Fruit fly (Drosophila melanogaster): Measurements from ENCODE around the gene CG42780.

CG42780 gene

dm6 chrX:7323649-7324511, 8.1 kb downstream of the CG42780 start, which contains the start of the genes Atg5 and Dok (continued):
- TF ChIP-seq tup (GFP tag; optimal IDR thresholded peaks at IDR 0.05): no peak
- no peak for TF ChIP-seq lbe (GFP tag; optimal IDR thresholded peaks at IDR 0.05)
- peak; percentile 43 for TF ChIP-seq CG15514 (GFP tag; optimal IDR thresholded peaks at IDR 0.05)
- TF ChIP-seq CG3065 (GFP tag; optimal IDR thresholded peaks at IDR 0.05): no peak
- no peak for TF ChIP-seq cato (GFP tag; optimal IDR thresholded peaks at IDR 0.05; ENCODE audit: borderline replicate concordance)
- no peak for TF ChIP-seq CG3281 (GFP tag; optimal IDR thresholded peaks at IDR 0.05)
- TF ChIP-seq h (optimal IDR thresholded peaks at IDR 0.05): no peak
- no peak for TF ChIP-seq NC2β (GFP tag; optimal IDR thresholded peaks at IDR 0.05)
- peak; percentile 28 for TF ChIP-seq Dek (tag; optimal IDR thresholded peaks at IDR 0.05)
- TF ChIP-seq Deaf1 (tag; optimal IDR thresholded peaks at IDR 0.05): no peak
- no peak for TF ChIP-seq fd64A (GFP tag; optimal IDR thresholded peaks at IDR 0.05)
- no peak for TF ChIP-seq Hr78 (GFP tag; optimal IDR thresholded peaks at IDR 0.05)
- TF ChIP-seq gsb-n (tag; optimal IDR thresholded peaks at IDR 0.05): no peak
- TF ChIP-seq CG12769 (tag; optimal IDR thresholded peaks at IDR 0.05): no peak
- TF ChIP-seq CG10147 (GFP tag; optimal IDR thresholded peaks at IDR 0.05): no peak
- peak; percentile 79 for TF ChIP-seq amos (GFP tag; IDR thresholded peaks at IDR 0.05; ENCODE audit: partially characterized antibody)
- no peak for TF ChIP-seq B-H1 (GFP tag; IDR thresholded peaks at IDR 0.05)
- TF ChIP-seq CG17912 (GFP tag; optimal IDR thresholded peaks at IDR 0.05): no peak
- TF ChIP-seq CoRest (tag; optimal IDR thresholded peaks at IDR 0.05): peak; percentile 59
- no peak for TF ChIP-seq cwo (GFP tag; optimal IDR thresholded peaks at IDR 0.05)
- no peak for TF ChIP-seq CG2129 (GFP tag; IDR thresholded peaks at IDR 0.05; ENCODE audit: partially characterized antibody)
- TF ChIP-seq CG16779 (GFP tag; IDR thresholded peaks at IDR 0.05): no peak
- TF ChIP-seq Sox102F (GFP tag; optimal IDR thresholded peaks at IDR 0.05): peak; percentile 36
- TF ChIP-seq dm (GFP tag; optimal IDR thresholded peaks at IDR 0.05): no peak
- TF ChIP-seq Kr (GFP tag; optimal IDR thresholded peaks at IDR 0.05): no peak
- no peak for TF ChIP-seq caup (GFP tag; optimal IDR thresholded peaks at IDR 0.05; ENCODE audit: severe bottlenecking)
- peak; percentile 37 for TF ChIP-seq Abd-B (GFP tag; optimal IDR thresholded peaks at IDR 0.05)
- no peak for TF ChIP-seq CG10462 (GFP tag; optimal IDR thresholded peaks at IDR 0.05)
- TF ChIP-seq al (GFP tag; IDR thresholded peaks at IDR 0.05): no peak
- TF ChIP-seq jumu (GFP tag; optimal IDR thresholded peaks at IDR 0.05): no peak
- no peak for TF ChIP-seq br (optimal IDR thresholded peaks at IDR 0.05)
- peak; percentile 46; the same call in 1 of the 3 replicates for TF ChIP-seq CG11456 (GFP tag; IDR thresholded peaks at IDR 0.05)
- 0 out of 3 replicates have a peak, but pooled peaks have one; percentile 26 for TF ChIP-seq mld (GFP tag; IDR thresholded peaks at IDR 0.05; ENCODE audit: partially characterized antibody)
- TF ChIP-seq CG1233 (GFP tag; optimal IDR thresholded peaks at IDR 0.05): no peak
- no peak for TF ChIP-seq CG2199 (GFP tag; IDR thresholded peaks at IDR 0.05)
- peak; percentile 16 for TF ChIP-seq mam (GFP tag; optimal IDR thresholded peaks at IDR 0.05)
- no peak for TF ChIP-seq Pdp1 (GFP tag; optimal IDR thresholded peaks at IDR 0.05)
- TF ChIP-seq CG7745 (tag; optimal IDR thresholded peaks at IDR 0.05): no peak
- peak; percentile 67 for TF ChIP-seq Dref (GFP tag; IDR thresholded peaks at IDR 0.05)
- TF ChIP-seq zfh2 (GFP tag; optimal IDR thresholded peaks at IDR 0.05): peak; percentile 66
- TF ChIP-seq psq (GFP tag; optimal IDR thresholded peaks at IDR 0.05): no peak
- TF ChIP-seq bowl (GFP tag; IDR thresholded peaks at IDR 0.05): no peak
- no peak for TF ChIP-seq mirr (GFP tag; optimal IDR thresholded peaks at IDR 0.05)
- TF ChIP-seq maf-S (GFP tag; optimal IDR thresholded peaks at IDR 0.05): no peak
- peak; percentile 9 for TF ChIP-seq bab2 (GFP tag; optimal IDR thresholded peaks at IDR 0.05)
- no peak for TF ChIP-seq run (tag; optimal IDR thresholded peaks at IDR 0.05)
- TF ChIP-seq Dp (GFP tag; optimal IDR thresholded peaks at IDR 0.05): peak; percentile 44
- no peak for TF ChIP-seq CG6175 (GFP tag; IDR thresholded peaks at IDR 0.05)
- no peak for TF ChIP-seq salm (tag; optimal IDR thresholded peaks at IDR 0.05)
